Worm (Caenorhabditis elegans) whole organism, midembryonic: Measurements from ENCODE around the gene T25D1.2.

Source experiments
- flt-1 ChIP-seq: fragments of 200-800 bp; sonication (Bioruptor generic); IDR thresholded peaks from 2 replicates; pipeline ENCODE4 v1.3.6; 2022; ENCODE audit warnings: missing genetic modification characterization, missing compliant biosample characterization
- klf-2 ChIP-seq: fragments of 200-800 bp; sonication (Bioruptor generic); conservative IDR thresholded peaks from 2 replicates; pipeline ENCODE4 v1.3.6; 2022; ENCODE audit warnings: missing genetic modification reagents, missing genetic modification characterization, missing compliant biosample characterization
- med-1 ChIP-seq: sonication (generic microtip); optimal IDR thresholded peaks from 2 replicates; lab custom pipeline; 2017; ENCODE audit warnings: missing genetic modification characterization, mild to moderate bottlenecking, missing compliant biosample characterization, antibody characterized with exemption, missing genetic modification reagents; ENCODE audit not compliant: insufficient read depth
- ref-1 ChIP-seq: fragments of 200-800 bp; sonication (Bioruptor generic); conservative IDR thresholded peaks from 2 replicates; pipeline ENCODE4 v1.3.6; 2022; ENCODE audit warnings: missing genetic modification reagents, missing genetic modification characterization, missing compliant biosample characterization
- tab-1 ChIP-seq: fragments of 200-800 bp; sonication (Bioruptor generic); IDR thresholded peaks from 2 replicates; pipeline ENCODE4 v1.3.6; 2022; ENCODE audit warnings: missing genetic modification characterization, missing compliant biosample characterization
- ztf-23 ChIP-seq: fragments of 200-800 bp; sonication (Bioruptor generic); IDR thresholded peaks from 2 replicates; pipeline ENCODE4 v1.3.6; 2022; ENCODE audit warnings: missing genetic modification reagents, missing genetic modification characterization, missing compliant biosample characterization
- ztf-29 ChIP-seq: fragments of 200-800 bp; sonication (Bioruptor generic); IDR thresholded peaks from 2 replicates; pipeline ENCODE4 v1.3.6; 2022; ENCODE audit warnings: missing genetic modification reagents, missing genetic modification characterization, missing compliant biosample characterization

ce11 chrX:16524310-16524709 lies 8.9 kb downstream of the T25D1.2 start:
- TF ChIP-seq flt-1 (GFP tag; lab: Robert Waterston, UW) (no peak), klf-2 (GFP tag; lab: Robert Waterston, UW) (no peak), ref-1 (no peak), ztf-23 (GFP tag; lab: Robert Waterston, UW) (no peak), tab-1 (no peak), med-1 (GFP tag; lab: Kevin White, UChicago) (no peak), ztf-29 (GFP tag; lab: Robert Waterston, UW) (no peak)
